Worm (Caenorhabditis elegans) whole organism, L4/young adult: Measurements from ENCODE around the gene srw-29.

Source experiments
- W03F9.2 ChIP-seq: fragments of 150-350 bp; optimal IDR thresholded peaks from 2 replicates; lab custom pipeline; 2014; ENCODE audit warnings: missing biosample characterization, missing genetic modification characterization
- dao-5 ChIP-seq: sonication (generic microtip); optimal IDR thresholded peaks from 2 replicates; lab custom pipeline; 2016; ENCODE audit warnings: missing genotype, missing genetic modification characterization, moderate library complexity, missing compliant biosample characterization
- him-1 ChIP-seq: sonication (generic microtip); optimal IDR thresholded peaks from 2 replicates; lab custom pipeline; 2016; ENCODE audit warnings: missing genotype, missing genetic modification reagents, missing genetic modification characterization, missing compliant biosample characterization

DNA sequence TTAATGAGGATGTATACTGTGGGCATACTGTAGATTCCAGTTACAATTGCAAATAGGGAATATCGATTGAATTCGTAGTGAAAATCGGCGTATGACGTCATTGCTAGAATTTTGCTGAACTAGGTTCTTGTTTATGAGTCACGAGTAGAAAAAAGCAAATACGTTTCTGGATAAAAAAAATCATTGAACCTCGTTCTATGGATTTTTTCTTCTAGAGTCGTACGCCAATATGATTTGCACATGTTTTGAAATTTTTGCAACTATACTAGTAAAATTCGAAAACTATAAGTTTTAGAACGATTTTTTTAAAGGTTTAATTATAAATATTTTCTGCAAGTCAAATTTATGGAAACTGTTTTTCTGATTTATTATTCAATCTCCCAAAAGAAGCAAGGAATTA, 43.5 kb upstream of the srw-29 start, which contains the start of gene sru-44:
- TF ChIP-seq dao-5 (tag; lab: Kevin White, UChicago) (no peak), him-1 (tag; lab: Kevin White, UChicago) (no peak), W03F9.2 (tag; lab: Kevin White, UChicago) (no peak)
